Worm (Caenorhabditis elegans): ENCODE measurements around the gene C27D9.2.

Gene C27D9.2

ce11 chrII:4747697-4748096 lies 9.0 kb downstream of the C27D9.2 start:
- TF ChIP-seq nhr-237 (tag; optimal IDR thresholded peaks at IDR 0.05) (no peak), drap-1 (GFP tag; optimal IDR thresholded peaks at IDR 0.05) (no peak), unc-120 (tag; optimal IDR thresholded peaks at IDR 0.05; ENCODE audit: poor library complexity, severe bottlenecking) (no peak), nhr-12 (tag; optimal IDR thresholded peaks at IDR 0.05) (no peak), mep-1 (tag; optimal IDR thresholded peaks at IDR 0.05) (no peak), unc-62 (GFP tag; optimal IDR thresholded peaks at IDR 0.05) (no peak), lin-32 (GFP tag; optimal IDR thresholded peaks at IDR 0.05) (no peak), unc-39 (tag; optimal IDR thresholded peaks at IDR 0.05) (no peak)

ce11 chrII:4747063-4747462 lies 9.6 kb downstream of the C27D9.2 start:
- TF ChIP-seq bed-3 (GFP tag; optimal IDR thresholded peaks at IDR 0.05) (no peak), unc-120 (tag; optimal IDR thresholded peaks at IDR 0.05; ENCODE audit: poor library complexity, severe bottlenecking) (no peak), elt-3 (tag; optimal IDR thresholded peaks at IDR 0.05) (no peak), nhr-2 (tag; optimal IDR thresholded peaks at IDR 0.05) (no peak)

ce11 chrII:4745281-4745680 lies 11.4 kb downstream of the C27D9.2 start:
- TF ChIP-seq nhr-12 (tag; optimal IDR thresholded peaks at IDR 0.05) (no peak), elt-3 (tag; optimal IDR thresholded peaks at IDR 0.05) (peak; percentile 25), elt-1 (tag; optimal IDR thresholded peaks at IDR 0.05; ENCODE audit: borderline replicate concordance, insufficient read depth) (peak; percentile 29), mab-5 (tag; optimal IDR thresholded peaks at IDR 0.05) (no peak), sem-2 (GFP tag; optimal IDR thresholded peaks at IDR 0.05) (no peak), drap-1 (GFP tag; optimal IDR thresholded peaks at IDR 0.05) (no peak), zip-8 (tag; optimal IDR thresholded peaks at IDR 0.05) (no peak), ceh-83 (GFP tag; optimal IDR thresholded peaks at IDR 0.05) (no peak), snpc-4 (tag; optimal IDR thresholded peaks at IDR 0.05) (no peak), bed-3 (GFP tag; optimal IDR thresholded peaks at IDR 0.05) (no peak), ceh-39 (tag; optimal IDR thresholded peaks at IDR 0.05) (no peak), pha-4 (tag; optimal IDR thresholded peaks at IDR 0.05) (no peak), sptf-1 (tag; optimal IDR thresholded peaks at IDR 0.05) (no peak)

ce11 chrII:4741527-4742187 lies 15.0 kb downstream of the C27D9.2 start, which contains the start of gene acs-11:
Gene acs-11 (plus strand): TSS chrII:4742137.
- no peak for TF ChIP-seq ces-1 (GFP tag; optimal IDR thresholded peaks at IDR 0.05)
- TF ChIP-seq cnd-1 (tag; optimal IDR thresholded peaks at IDR 0.05) = no peak
- TF ChIP-seq M03D4.4 (tag; optimal IDR thresholded peaks at IDR 0.05) = no peak
- TF ChIP-seq nhr-76 (tag; optimal IDR thresholded peaks at IDR 0.05) = no peak

ce11 chrII:4739984-4740462 lies 16.6 kb downstream of the C27D9.2 start, which contains the start of gene eas-1:
Gene eas-1 (plus strand): TSS chrII:4740412.
- TF ChIP-seq nhr-28 (tag; optimal IDR thresholded peaks at IDR 0.05) (no peak), elt-3 (tag; optimal IDR thresholded peaks at IDR 0.05) (no peak), ztf-11 (tag; optimal IDR thresholded peaks at IDR 0.05) (no peak), lsy-2 (tag; optimal IDR thresholded peaks at IDR 0.05) (peak; percentile 64), ceh-83 (GFP tag; optimal IDR thresholded peaks at IDR 0.05) (no peak), mls-2 (tag; optimal IDR thresholded peaks at IDR 0.05) (peak; percentile 31), hlh-1 (tag; optimal IDR thresholded peaks at IDR 0.05) (no peak), nhr-237 (tag; optimal IDR thresholded peaks at IDR 0.05) (peak; percentile 45), snpc-4 (tag; optimal IDR thresholded peaks at IDR 0.05) (no peak), drap-1 (GFP tag; optimal IDR thresholded peaks at IDR 0.05) (peak; percentile 18), lin-13 (tag; optimal IDR thresholded peaks at IDR 0.05) (peak; percentile 38), elt-1 (tag; optimal IDR thresholded peaks at IDR 0.05; ENCODE audit: borderline replicate concordance, insufficient read depth) (no peak), ceh-43 (GFP tag; optimal IDR thresholded peaks at IDR 0.05) (no peak), pha-4 (tag; optimal IDR thresholded peaks at IDR 0.05) (peak; percentile 46), unc-62 (GFP tag; optimal IDR thresholded peaks at IDR 0.05) (no peak), ces-1 (GFP tag; optimal IDR thresholded peaks at IDR 0.05) (peak; percentile 12), lin-32 (GFP tag; optimal IDR thresholded peaks at IDR 0.05) (peak; percentile 25), mab-5 (tag; optimal IDR thresholded peaks at IDR 0.05) (no peak), unc-120 (tag; optimal IDR thresholded peaks at IDR 0.05; ENCODE audit: poor library complexity, severe bottlenecking) (no peak), mep-1 (tag; optimal IDR thresholded peaks at IDR 0.05) (peak; percentile 68), sptf-1 (tag; optimal IDR thresholded peaks at IDR 0.05) (peak; percentile 43)
